Fruit fly (Drosophila melanogaster): ENCODE measurements around the gene CG13771.

- TF ChIP-seq fd96Ca (GFP tag; IDR thresholded peaks at IDR 0.05) (no peak), CG34367 (tag; optimal IDR thresholded peaks at IDR 0.05) (no peak), CG13204 (GFP tag; optimal IDR thresholded peaks at IDR 0.05) (no peak), CG9948 (tag; optimal IDR thresholded peaks at IDR 0.05) (no peak)
These were observed 19.5 kb upstream of the CG13771 start for dm6 chr2L:6682909-6683308.

Data from whole organism, pupa.